Worm (Caenorhabditis elegans) whole organism, L3 larva: ENCODE results near the gene tbck-1.

Experiments used
- ZK546.5 ChIP-seq: sonication (generic microtip); optimal IDR thresholded peaks from 2 replicates; lab custom pipeline; 2017; ENCODE audit warnings: missing biosample characterization, missing genetic modification characterization
- aly-2 ChIP-seq: fragments of 150-350 bp; optimal IDR thresholded peaks from 2 replicates; lab custom pipeline; 2014; ENCODE audit warnings: missing biosample characterization, missing genetic modification characterization
- ama-1 ChIP-seq: fragments of 150-350 bp; optimal IDR thresholded peaks from 2 replicates; lab custom pipeline; 2018
- ceh-16 ChIP-seq: sonication (generic microtip); optimal IDR thresholded peaks from 2 replicates; lab custom pipeline; 2017; ENCODE audit warnings: missing biosample characterization, missing genetic modification characterization
- ceh-28 ChIP-seq: fragments of 150-350 bp; optimal IDR thresholded peaks from 2 replicates; lab custom pipeline; 2014; ENCODE audit warnings: missing biosample characterization, missing genetic modification reagents, missing genetic modification characterization
- ceh-82 ChIP-seq: fragments of 150-350 bp; optimal IDR thresholded peaks from 2 replicates; lab custom pipeline; 2014; ENCODE audit warnings: missing biosample characterization, missing genetic modification characterization
- daf-12 ChIP-seq: fragments of 150-350 bp; optimal IDR thresholded peaks from 2 replicates; lab custom pipeline; 2014; ENCODE audit warnings: missing biosample characterization, missing genetic modification reagents, missing genetic modification characterization
- egl-27 ChIP-seq: sonication (generic microtip); optimal IDR thresholded peaks from 4 replicates; lab custom pipeline; 2017; ENCODE audit warnings: missing biosample characterization, missing genetic modification reagents, missing genetic modification characterization
- elt-1 ChIP-seq: fragments of 150-350 bp; optimal IDR thresholded peaks from 2 replicates; lab custom pipeline; 2014; ENCODE audit warnings: missing biosample characterization, missing genetic modification characterization
- elt-2 ChIP-seq: sonication (generic microtip); optimal IDR thresholded peaks from 2 replicates; lab custom pipeline; 2016; ENCODE audit warnings: missing genetic modification reagents, mild to moderate bottlenecking, missing genetic modification characterization, missing compliant biosample characterization
- elt-3 ChIP-seq, 3 experiments: fragments of 150-350 bp in 1 of 3; sonication (generic microtip) in 2 of 3; optimal IDR thresholded peaks; 2 replicates in 2 of 3; 4 replicates in 1 of 3; lab custom pipeline; 2014 to 2017; ENCODE audit warnings: missing biosample characterization in 3 of 3, missing genetic modification characterization in 3 of 3
- eor-1 ChIP-seq, 2 experiments: fragments of 150-350 bp; optimal IDR thresholded peaks; 2 replicates each; lab custom pipeline; 2014 to 2018; ENCODE audit warnings: missing biosample characterization in 2 of 2, missing genetic modification characterization in 2 of 2
- fkh-10 ChIP-seq: sonication (generic microtip); optimal IDR thresholded peaks from 2 replicates; lab custom pipeline; 2017; ENCODE audit warnings: missing biosample characterization, missing genetic modification reagents, missing genetic modification characterization
- fkh-2 ChIP-seq: fragments of 150-350 bp; optimal IDR thresholded peaks from 2 replicates; lab custom pipeline; 2014; ENCODE audit warnings: missing biosample characterization, missing genetic modification reagents, missing genetic modification characterization
- hmg-11 ChIP-seq: sonication (generic microtip); optimal IDR thresholded peaks from 2 replicates; lab custom pipeline; 2016; ENCODE audit warnings: missing genetic modification characterization, missing compliant biosample characterization
- lin-15B ChIP-seq: fragments of 150-350 bp; optimal IDR thresholded peaks from 2 replicates; lab custom pipeline; 2014; ENCODE audit warnings: missing biosample characterization, missing genetic modification characterization
- lin-39 ChIP-seq: fragments of 150-350 bp; optimal IDR thresholded peaks from 2 replicates; lab custom pipeline; 2018; ENCODE audit warnings: missing biosample characterization, missing genetic modification reagents, missing genetic modification characterization
- mml-1 ChIP-seq: fragments of 150-350 bp; sonication (generic microtip); optimal IDR thresholded peaks from 3 replicates; lab custom pipeline; 2014; ENCODE audit warnings: missing biosample characterization, missing genetic modification characterization
- nfya-1 ChIP-seq: sonication (generic microtip); optimal IDR thresholded peaks from 2 replicates; lab custom pipeline; 2017; ENCODE audit warnings: missing genetic modification characterization, mild to moderate bottlenecking, missing compliant biosample characterization, antibody characterized with exemption, moderate library complexity; ENCODE audit not compliant: insufficient read depth
- nhr-11 ChIP-seq: fragments of 150-350 bp; optimal IDR thresholded peaks from 2 replicates; lab custom pipeline; 2014; ENCODE audit warnings: missing biosample characterization, missing genetic modification characterization
- nhr-12 ChIP-seq: fragments of 150-350 bp; optimal IDR thresholded peaks from 2 replicates; lab custom pipeline; 2014; ENCODE audit warnings: missing biosample characterization, missing genetic modification characterization
- nhr-23 ChIP-seq: fragments of 150-350 bp; optimal IDR thresholded peaks from 2 replicates; lab custom pipeline; 2014; ENCODE audit warnings: missing biosample characterization, missing genetic modification reagents, missing genetic modification characterization
- nhr-237 ChIP-seq: fragments of 150-350 bp; optimal IDR thresholded peaks from 2 replicates; lab custom pipeline; 2014; ENCODE audit warnings: missing biosample characterization, missing genetic modification characterization
- nhr-28 ChIP-seq: fragments of 150-350 bp; optimal IDR thresholded peaks from 2 replicates; lab custom pipeline; 2014; ENCODE audit warnings: missing biosample characterization, missing genetic modification characterization
- nhr-43 ChIP-seq: sonication (generic microtip); optimal IDR thresholded peaks from 2 replicates; lab custom pipeline; 2016; ENCODE audit warnings: mild to moderate bottlenecking, missing genetic modification characterization, missing compliant biosample characterization; ENCODE audit not compliant: poor library complexity, severe bottlenecking
- nhr-77 ChIP-seq: fragments of 150-350 bp; optimal IDR thresholded peaks from 2 replicates; lab custom pipeline; 2014; ENCODE audit warnings: missing biosample characterization, missing genetic modification characterization
- pqm-1 ChIP-seq: fragments of 150-350 bp; optimal IDR thresholded peaks from 2 replicates; lab custom pipeline; 2017; ENCODE audit warnings: missing biosample characterization, missing genetic modification characterization, inconsistent platforms
- sea-2 ChIP-seq: fragments of 150-350 bp; sonication (generic microtip); optimal IDR thresholded peaks from 4 replicates; lab custom pipeline; 2014; ENCODE audit warnings: missing biosample characterization, missing genetic modification reagents, missing genetic modification characterization
- skn-1 ChIP-seq: fragments of 150-350 bp; optimal IDR thresholded peaks from 2 replicates; lab custom pipeline; 2014; ENCODE audit warnings: missing biosample characterization, missing genetic modification characterization
- snpc-4 ChIP-seq: fragments of 150-350 bp; optimal IDR thresholded peaks from 2 replicates; lab custom pipeline; 2014; ENCODE audit warnings: missing biosample characterization, missing genetic modification characterization
- tbx-2 ChIP-seq: sonication (generic microtip); optimal IDR thresholded peaks from 2 replicates; lab custom pipeline; 2016; ENCODE audit warnings: mild to moderate bottlenecking, missing genetic modification characterization, missing compliant biosample characterization
- unc-39 ChIP-seq: sonication (generic microtip); optimal IDR thresholded peaks from 4 replicates; lab custom pipeline; 2017; ENCODE audit warnings: missing biosample characterization, missing genetic modification characterization
- zag-1 ChIP-seq: fragments of 150-350 bp; optimal IDR thresholded peaks from 2 replicates; lab custom pipeline; 2014; ENCODE audit warnings: missing biosample characterization, missing genetic modification characterization

tbck-1 gene

ce11 chrII:4866045-4866444, 37.7 kb downstream of the tbck-1 start (continued):
- TF ChIP-seq eor-1 (tag; optimal IDR thresholded peaks at IDR 0.05; lab: Kevin White, UChicago) (no peak), lin-15B (tag; lab: Kevin White, UChicago) (no peak), skn-1 (no peak), ama-1 (peak; percentile 91), tbx-2 (tag; lab: Kevin White, UChicago) (no peak)

- TF ChIP-seq nhr-77 (tag; lab: Kevin White, UChicago): no peak
- no peak for TF ChIP-seq skn-1
- no peak for TF ChIP-seq snpc-4 (tag; lab: Kevin White, UChicago)
- TF ChIP-seq pqm-1: no peak
- no peak for TF ChIP-seq egl-27 (tag; lab: Kevin White, UChicago)
- no peak for TF ChIP-seq mml-1 (tag; lab: Kevin White, UChicago)
- TF ChIP-seq elt-1: no peak
- TF ChIP-seq aly-2 (tag; lab: Kevin White, UChicago): no peak
- TF ChIP-seq ZK546.5: no peak
Measured at ce11 chrII:4867476-4867875, 39.1 kb downstream of the tbck-1 start, which contains the start of gene col-17. TSS of gene col-17 (minus strand) at chrII:4867576.

ce11 chrII:4869793-4870343, 41.5 kb downstream of the tbck-1 start:
- TF ChIP-seq skn-1 (no peak), lin-39 (tag; lab: Kevin White, UChicago) (no peak), elt-3 (tag; optimal IDR thresholded peaks at IDR 0.05; lab: Kevin White, UChicago) (no peak), zag-1 (tag; lab: Kevin White, UChicago) (no peak), mml-1 (tag; lab: Kevin White, UChicago) (no peak)

- TF ChIP-seq ceh-28 (no peak), pqm-1 (no peak), fkh-10 (GFP tag; lab: Kevin White, UChicago) (no peak), elt-2 (tag; lab: Kevin White, UChicago) (no peak), unc-39 (tag; lab: Kevin White, UChicago) (no peak), lin-15B (tag; lab: Kevin White, UChicago) (no peak), nhr-11 (tag; lab: Kevin White, UChicago) (no peak), nhr-12 (no peak), eor-1 (tag; optimal IDR thresholded peaks at IDR 0.05; lab: Kevin White, UChicago) (no peak), nhr-77 (tag; lab: Kevin White, UChicago) (no peak), daf-12 (tag; lab: Kevin White, UChicago) (no peak), ama-1 (no peak), nfya-1 (tag; lab: Kevin White, UChicago) (no peak)
- TF ChIP-seq, all 47 proteins: peak for 0
Measured at ce11 chrII:4870691-4871090, 42.3 kb downstream of the tbck-1 start, which contains the start of gene col-20. TSS of gene col-20 (minus strand) at chrII:4870791.

- TF ChIP-seq sea-2 (GFP tag; lab: Kevin White, UChicago): no peak
- peak; percentile 35 for TF ChIP-seq nhr-43 (tag; lab: Kevin White, UChicago)
Measured at ce11 chrII:4871834-4872233, 43.5 kb downstream of the tbck-1 start.

- TF ChIP-seq fkh-2 (tag; lab: Kevin White, UChicago) (no peak), nhr-28 (tag; lab: Kevin White, UChicago) (no peak), snpc-4 (tag; lab: Kevin White, UChicago) (no peak), nhr-237 (tag; lab: Kevin White, UChicago) (no peak), tbx-2 (tag; lab: Kevin White, UChicago) (no peak), hmg-11 (tag; lab: Kevin White, UChicago) (no peak), ceh-82 (tag; lab: Kevin White, UChicago) (no peak), sea-2 (GFP tag; lab: Kevin White, UChicago) (no peak), nhr-23 (tag; lab: Kevin White, UChicago) (no peak), nhr-12 (no peak), nhr-43 (tag; lab: Kevin White, UChicago) (no peak), ceh-16 (no peak), elt-2 (tag; lab: Kevin White, UChicago) (no peak)
Measured at ce11 chrII:4873029-4873428, 44.7 kb downstream of the tbck-1 start, which contains the start of gene col-73. TSS of gene col-73 (minus strand) at chrII:4873129.
